Fruit fly (Drosophila melanogaster): ENCODE results near the gene AdipoR.

Gene AdipoR

dm6 chr3R:22590668-22591275, 43.1 kb upstream of the AdipoR start (continued):
- TF ChIP-seq ci (GFP tag; IDR thresholded peaks at IDR 0.05) (0 out of 3 replicates have a peak, but pooled peaks have one; percentile 39), Bgb (GFP tag; IDR thresholded peaks at IDR 0.05; ENCODE audit: partially characterized antibody) (no peak), vvl (GFP tag; IDR thresholded peaks at IDR 0.05) (peak; percentile 12; the same call in 1 of the 2 replicates), Mrtf (GFP tag; IDR thresholded peaks at IDR 0.05) (no peak), CG31441 (GFP tag; IDR thresholded peaks at IDR 0.05) (peak; percentile 82), Hand (GFP tag; optimal IDR thresholded peaks at IDR 0.05) (no peak), gcm (GFP tag; optimal IDR thresholded peaks at IDR 0.05) (peak; percentile 72), gem (tag; optimal IDR thresholded peaks at IDR 0.05) (peak; percentile 85), jumu (GFP tag; optimal IDR thresholded peaks at IDR 0.05) (peak; percentile 34), ara (GFP tag; IDR thresholded peaks at IDR 0.05) (no peak; the same call in 1 of the 2 replicates), CG11504 (tag; optimal IDR thresholded peaks at IDR 0.05) (peak; percentile 73), fd102C (GFP tag; optimal IDR thresholded peaks at IDR 0.05) (peak; percentile 17), CG43689 (GFP tag; IDR thresholded peaks at IDR 0.05) (no peak), CoRest (tag; optimal IDR thresholded peaks at IDR 0.05) (peak; percentile 72), fd3F (GFP tag; optimal IDR thresholded peaks at IDR 0.05) (peak; percentile 11), CG31365 (tag; optimal IDR thresholded peaks at IDR 0.05) (no peak), CG14667 (GFP tag; IDR thresholded peaks at IDR 0.05) (no peak), mld (GFP tag; IDR thresholded peaks at IDR 0.05; ENCODE audit: partially characterized antibody) (no peak), eyg (GFP tag; optimal IDR thresholded peaks at IDR 0.05) (no peak), CG30403 (GFP tag; optimal IDR thresholded peaks at IDR 0.05) (peak; percentile 72), wek (GFP tag; optimal IDR thresholded peaks at IDR 0.05) (peak; percentile 40), nmo (GFP tag; optimal IDR thresholded peaks at IDR 0.05) (peak; percentile 86), CG6254 (GFP tag; optimal IDR thresholded peaks at IDR 0.05) (peak; percentile 69), nerfin-2 (GFP tag; IDR thresholded peaks at IDR 0.05; ENCODE audit: partially characterized antibody) (no peak), CG1647 (GFP tag; optimal IDR thresholded peaks at IDR 0.05) (no peak), inv (GFP tag; IDR thresholded peaks at IDR 0.05; ENCODE audit: partially characterized antibody) (no peak), Max (GFP tag; optimal IDR thresholded peaks at IDR 0.05) (peak; percentile 44), CG9876 (GFP tag; optimal IDR thresholded peaks at IDR 0.05) (no peak), Fer3 (tag; optimal IDR thresholded peaks at IDR 0.05) (no peak), tap (tag; optimal IDR thresholded peaks at IDR 0.05) (peak; percentile 46), CG34224 (GFP tag; IDR thresholded peaks at IDR 0.05; ENCODE audit: partially characterized antibody) (no peak), exex (tag; optimal IDR thresholded peaks at IDR 0.05) (no peak), pnt (GFP tag; optimal IDR thresholded peaks at IDR 0.05) (peak; percentile 32), dati (GFP tag; IDR thresholded peaks at IDR 0.05) (no peak), CG17186 (GFP tag; optimal IDR thresholded peaks at IDR 0.05) (peak; percentile 52), NC2β (GFP tag; optimal IDR thresholded peaks at IDR 0.05) (peak; percentile 54), bowl (GFP tag; IDR thresholded peaks at IDR 0.05) (no peak), CG12155 (GFP tag; optimal IDR thresholded peaks at IDR 0.05) (peak; percentile 13), ttk (GFP tag; IDR thresholded peaks at IDR 0.05) (0 out of 2 replicates have a peak, but pooled peaks have one; percentile 34), CG9817 (tag; optimal IDR thresholded peaks at IDR 0.05) (peak; percentile 18), dan (GFP tag; IDR thresholded peaks at IDR 0.05) (no peak), ken (GFP tag; IDR thresholded peaks at IDR 0.05) (0 out of 3 replicates have a peak, but pooled peaks have one; percentile 55), CG8281 (tag; optimal IDR thresholded peaks at IDR 0.05) (no peak), TFAM (GFP tag; optimal IDR thresholded peaks at IDR 0.05) (peak; percentile 28), ase (GFP tag; IDR thresholded peaks at IDR 0.05) (no peak), Eip74EF (GFP tag; optimal IDR thresholded peaks at IDR 0.05) (peak in 1 of 2 experiments; percentile 66), CG4854 (GFP tag; optimal IDR thresholded peaks at IDR 0.05) (no peak), CG13624 (GFP tag; optimal IDR thresholded peaks at IDR 0.05) (no peak), Adf1 (GFP tag; IDR thresholded peaks at IDR 0.05) (no peak)
